Worm (Caenorhabditis elegans) whole organism, early embryonic: ENCODE measurements around the gene F20D1.22.

ENCODE experiments used
- B0310.2 ChIP-seq: sonication (generic microtip); optimal IDR thresholded peaks from 2 replicates; lab custom pipeline; 2016; ENCODE audit warnings: mild to moderate bottlenecking, missing genetic modification characterization, missing compliant biosample characterization
- F13C5.2 ChIP-seq: sonication (generic microtip); optimal IDR thresholded peaks from 2 replicates; lab custom pipeline; 2017; ENCODE audit warnings: mild to moderate bottlenecking, missing genetic modification characterization, inconsistent platforms, missing compliant biosample characterization
- aly-1 ChIP-seq: sonication (generic microtip); optimal IDR thresholded peaks from 2 replicates; lab custom pipeline; 2016; ENCODE audit warnings: missing genetic modification characterization, missing compliant biosample characterization
- ama-1 ChIP-seq: fragments of 150-350 bp; optimal IDR thresholded peaks from 2 replicates; lab custom pipeline; 2014
- ceh-13 ChIP-seq: fragments of 200-800 bp; sonication (Bioruptor generic); optimal IDR thresholded peaks from 2 replicates; lab custom pipeline; 2018; ENCODE audit warnings: mild to moderate bottlenecking, missing genetic modification characterization, missing compliant biosample characterization
- ceh-36 ChIP-seq: sonication (generic microtip); optimal IDR thresholded peaks from 2 replicates; lab custom pipeline; 2016; ENCODE audit warnings: missing genetic modification characterization, inconsistent platforms, missing compliant biosample characterization
- ets-7 ChIP-seq: sonication (generic microtip); optimal IDR thresholded peaks from 2 replicates; lab custom pipeline; 2016; ENCODE audit warnings: missing genotype, missing genetic modification characterization, missing compliant biosample characterization
- flt-1 ChIP-seq: fragments of 200-800 bp; sonication (Bioruptor generic); IDR thresholded peaks from 2 replicates; pipeline ENCODE4 v1.3.6; 2022; ENCODE audit warnings: missing genetic modification characterization, missing compliant biosample characterization
- hmbx-1 ChIP-seq: sonication (generic microtip); optimal IDR thresholded peaks from 2 replicates; lab custom pipeline; 2016; ENCODE audit warnings: mild to moderate bottlenecking, missing genetic modification characterization, missing compliant biosample characterization
- hmg-4 ChIP-seq: fragments of 200-800 bp; sonication (Bioruptor generic); optimal IDR thresholded peaks from 2 replicates; lab custom pipeline; 2018; ENCODE audit warnings: mild to moderate bottlenecking, missing genetic modification characterization, missing compliant biosample characterization
- hnd-1 ChIP-seq: sonication (generic microtip); optimal IDR thresholded peaks from 2 replicates; lab custom pipeline; 2016; ENCODE audit warnings: missing genetic modification characterization, missing compliant biosample characterization
- pes-1 ChIP-seq: fragments of 200-800 bp; sonication (Bioruptor generic); IDR thresholded peaks from 2 replicates; pipeline ENCODE4 v1.3.6; 2022; ENCODE audit warnings: missing genetic modification reagents, missing genetic modification characterization, missing compliant biosample characterization
- scrt-1 ChIP-seq: fragments of 200-800 bp; sonication (Bioruptor generic); IDR thresholded peaks from 2 replicates; pipeline ENCODE4 v1.3.6; 2022; ENCODE audit warnings: missing genetic modification characterization, missing compliant biosample characterization
- sea-1 ChIP-seq: fragments of 200-800 bp; sonication (Bioruptor generic); conservative IDR thresholded peaks from 2 replicates; pipeline ENCODE4 v1.3.6; 2022; ENCODE audit warnings: missing genetic modification characterization, missing compliant biosample characterization
- tbx-11 ChIP-seq: fragments of 200-800 bp; sonication (Bioruptor generic); IDR thresholded peaks from 2 replicates; pipeline ENCODE4 v1.3.6; 2022; ENCODE audit warnings: missing genetic modification characterization, missing compliant biosample characterization
- tbx-37 ChIP-seq: fragments of 200-800 bp; sonication (Bioruptor generic); conservative IDR thresholded peaks from 2 replicates; pipeline ENCODE4 v1.3.6; 2022; ENCODE audit warnings: missing genetic modification reagents, missing genetic modification characterization, missing compliant biosample characterization
- tra-4 ChIP-seq: sonication (generic microtip); optimal IDR thresholded peaks from 2 replicates; lab custom pipeline; 2017; ENCODE audit warnings: missing genetic modification characterization, missing compliant biosample characterization

Gene F20D1.22

ce11 chrX:14946217-14946463 lies 20.5 kb upstream of the F20D1.22 start, which contains the start of gene mrp-5:
TSS of gene mrp-5 (minus strand) at chrX:14946317.
- no peak for TF ChIP-seq tbx-37 (GFP tag; lab: Robert Waterston, UW)
- no peak for TF ChIP-seq aly-1 (tag; lab: Kevin White, UChicago)
- TF ChIP-seq ceh-36 (tag; lab: Kevin White, UChicago): no peak
- no peak for TF ChIP-seq scrt-1 (GFP tag; lab: Robert Waterston, UW)
- no peak for TF ChIP-seq tbx-11
- no peak for TF ChIP-seq ama-1 (lab: Kevin White, UChicago)
- TF ChIP-seq flt-1 (GFP tag; lab: Robert Waterston, UW): no peak
- no peak for TF ChIP-seq hnd-1 (tag; lab: Kevin White, UChicago)
- TF ChIP-seq ets-7 (tag; lab: Kevin White, UChicago): no peak
- TF ChIP-seq hmbx-1: no peak
- no peak for TF ChIP-seq pes-1

DNA sequence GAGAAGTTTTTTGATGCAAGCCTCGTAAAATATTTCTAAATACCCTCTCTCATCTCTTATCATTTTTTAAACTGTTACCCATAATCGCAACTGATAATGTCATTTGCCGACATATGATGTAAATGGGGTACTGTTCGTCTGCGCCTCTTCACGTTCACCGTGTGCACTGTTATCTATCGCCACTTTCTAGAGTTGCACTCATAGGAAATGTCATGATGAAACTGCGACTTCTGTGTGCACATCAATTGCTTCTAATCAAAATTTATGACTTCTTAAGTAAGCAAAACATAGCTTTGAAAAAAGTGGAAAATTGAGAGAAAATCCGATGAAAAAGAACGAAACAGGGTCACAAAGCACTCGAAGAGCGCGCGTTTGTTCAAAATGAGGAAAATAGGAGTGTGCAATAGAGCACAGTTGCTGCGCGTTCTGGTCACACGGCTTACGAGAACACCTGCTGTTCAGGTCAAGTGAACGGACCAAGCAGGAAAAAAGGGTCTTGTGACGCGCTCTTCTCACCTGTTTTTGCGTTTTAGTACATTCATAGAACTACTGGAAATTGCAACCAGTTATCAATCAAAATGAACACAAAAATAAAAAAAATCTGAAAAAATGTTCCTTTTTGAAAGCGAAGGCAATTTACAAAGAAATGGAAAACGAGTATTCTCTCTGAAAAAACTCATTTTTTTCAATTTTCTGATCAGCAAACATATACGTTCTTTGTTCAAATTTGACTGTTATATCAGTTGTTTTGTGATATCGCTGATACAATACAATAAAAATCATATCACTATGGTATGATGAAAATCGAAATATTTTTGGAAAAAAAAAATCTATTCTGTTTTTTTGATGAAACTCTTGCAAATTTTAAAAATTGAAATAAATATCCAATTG lies 19.9 kb upstream of the F20D1.22 start:
- TF ChIP-seq F13C5.2 (tag; lab: Kevin White, UChicago) (peak; percentile 5), B0310.2 (tag; lab: Kevin White, UChicago) (no peak)

DNA sequence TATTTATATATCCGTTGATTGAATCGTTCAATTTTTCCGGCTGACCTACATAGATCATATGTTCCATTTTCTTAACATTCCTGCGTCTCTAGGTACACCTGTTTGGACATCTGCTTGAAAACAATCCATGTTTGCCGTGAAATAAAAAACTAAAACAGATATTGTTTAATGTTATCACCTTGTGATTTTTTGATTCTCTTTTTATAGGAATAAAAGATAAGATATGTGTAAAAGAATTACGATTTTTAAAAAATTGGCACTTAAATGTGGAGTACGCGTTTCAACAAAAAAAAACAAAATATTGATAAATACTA lies 19.3 kb upstream of the F20D1.22 start:
- TF ChIP-seq sea-1 (GFP tag; lab: Robert Waterston, UW) (no peak), hmbx-1 (no peak), tbx-11 (no peak), ama-1 (lab: Kevin White, UChicago) (no peak), F13C5.2 (tag; lab: Kevin White, UChicago) (no peak), tbx-37 (GFP tag; lab: Robert Waterston, UW) (no peak), pes-1 (no peak), ceh-13 (no peak), tra-4 (tag; lab: Kevin White, UChicago) (no peak), flt-1 (GFP tag; lab: Robert Waterston, UW) (no peak), B0310.2 (tag; lab: Kevin White, UChicago) (no peak), scrt-1 (GFP tag; lab: Robert Waterston, UW) (no peak)

DNA sequence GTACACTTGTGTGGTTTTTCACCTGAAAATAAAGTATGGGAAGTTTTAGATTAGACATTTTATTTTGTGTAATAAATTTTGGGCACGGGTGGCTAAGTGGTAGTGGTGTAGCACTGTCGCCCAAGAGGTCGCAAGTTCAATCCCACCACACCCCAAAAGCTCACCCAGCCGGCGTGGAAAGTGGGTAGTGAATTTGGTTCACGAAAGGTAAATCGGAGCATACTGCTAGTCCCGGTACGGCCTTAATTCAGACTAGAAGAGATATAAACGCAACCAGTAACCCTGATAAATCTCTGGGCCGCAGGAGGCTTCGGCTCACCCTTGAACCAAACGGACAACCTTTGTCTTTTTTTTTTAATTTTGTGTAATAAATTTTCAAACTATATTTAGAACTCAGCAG lies 14.8 kb upstream of the F20D1.22 start:
- no peak for TF ChIP-seq hmg-4 (GFP tag; lab: Kevin White, UChicago)
- TF ChIP-seq flt-1 (GFP tag; lab: Robert Waterston, UW): no peak
- TF ChIP-seq sea-1 (GFP tag; lab: Robert Waterston, UW): no peak
- no peak for TF ChIP-seq ceh-36 (tag; lab: Kevin White, UChicago)
- no peak for TF ChIP-seq tbx-11
- TF ChIP-seq B0310.2 (tag; lab: Kevin White, UChicago): no peak
- TF ChIP-seq scrt-1 (GFP tag; lab: Robert Waterston, UW): no peak

- TF ChIP-seq tbx-11 (no peak), B0310.2 (tag; lab: Kevin White, UChicago) (no peak), pes-1 (no peak), scrt-1 (GFP tag; lab: Robert Waterston, UW) (no peak), hmbx-1 (no peak), flt-1 (GFP tag; lab: Robert Waterston, UW) (no peak), tbx-37 (GFP tag; lab: Robert Waterston, UW) (no peak), ets-7 (tag; lab: Kevin White, UChicago) (no peak), aly-1 (tag; lab: Kevin White, UChicago) (no peak), hnd-1 (tag; lab: Kevin White, UChicago) (no peak)
Observed at ce11 chrX:14954548-14954947, 12.1 kb upstream of the F20D1.22 start, which contains the start of gene pag-3. TSS of gene pag-3 (minus strand) at chrX:14954648.

ce11 chrX:14957176-14957575 lies 9.4 kb upstream of the F20D1.22 start:
- TF ChIP-seq scrt-1 (GFP tag; lab: Robert Waterston, UW): no peak
- TF ChIP-seq ceh-13: no peak
- TF ChIP-seq tbx-37 (GFP tag; lab: Robert Waterston, UW): no peak

ce11 chrX:14958401-14958800 lies 8.2 kb upstream of the F20D1.22 start:
- no peak for TF ChIP-seq scrt-1 (GFP tag; lab: Robert Waterston, UW)
- no peak for TF ChIP-seq pes-1

DNA sequence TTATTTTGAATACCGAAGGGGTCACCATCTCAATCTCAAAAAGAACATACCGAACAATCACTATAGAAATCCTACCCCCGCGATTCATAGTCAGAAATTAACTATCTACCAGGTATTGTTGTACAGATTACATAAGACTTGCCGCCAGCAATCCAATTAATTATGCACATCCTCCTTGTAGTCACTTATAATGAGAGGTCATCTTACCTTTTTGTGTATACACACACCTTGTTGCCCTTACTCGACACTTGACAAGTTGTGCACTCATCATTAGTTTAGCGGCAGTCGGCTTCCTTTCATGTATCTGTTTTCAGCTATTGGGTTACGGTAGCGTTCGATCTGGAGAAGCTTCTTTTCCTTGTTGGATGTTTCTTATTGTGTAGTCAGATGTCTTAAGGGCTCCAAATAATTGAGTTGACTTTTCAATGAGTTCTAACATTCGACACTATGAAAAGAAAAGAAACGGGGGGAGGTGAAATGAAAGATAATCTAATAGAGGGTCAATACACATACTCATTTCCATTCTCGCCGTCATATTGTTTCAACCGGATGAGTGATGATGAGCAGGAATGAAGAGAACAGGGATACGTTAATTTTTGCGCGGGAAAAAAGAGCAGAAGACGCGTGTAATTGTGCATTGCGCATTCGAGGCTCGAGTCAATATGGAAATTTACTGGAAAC lies 7.1 kb upstream of the F20D1.22 start:
- no peak for TF ChIP-seq ets-7 (tag; lab: Kevin White, UChicago)
- TF ChIP-seq tbx-11: no peak
- no peak for TF ChIP-seq aly-1 (tag; lab: Kevin White, UChicago)
- TF ChIP-seq F13C5.2 (tag; lab: Kevin White, UChicago): no peak
- no peak for TF ChIP-seq hnd-1 (tag; lab: Kevin White, UChicago)

ce11 chrX:14960841-14961240 lies 5.8 kb upstream of the F20D1.22 start:
- TF ChIP-seq scrt-1 (GFP tag; lab: Robert Waterston, UW) (peak; percentile 24; the same call in 1 of the 2 replicates), aly-1 (tag; lab: Kevin White, UChicago) (no peak)
